Fruit fly (Drosophila melanogaster) whole organism, embryonic: ENCODE data around the gene Cyp12a4.
A peak's percentile ranks its signal among the peaks of the same experiment; 100 is the strongest.

Experiments used
- CG11723 ChIP-seq: fragments of 200-800 bp; sonication (Bioruptor generic); optimal IDR thresholded peaks from 2 replicates; lab custom pipeline; 2017; ENCODE audit warnings: missing biosample characterization, mild to moderate bottlenecking, missing genetic modification characterization
- CG12071 ChIP-seq: fragments of 200-800 bp; sonication (Bioruptor generic); optimal IDR thresholded peaks from 3 replicates; lab custom pipeline; 2018; ENCODE audit warnings: missing biosample characterization, mild to moderate bottlenecking, missing genetic modification characterization
- CG16863 ChIP-seq: fragments of 200-800 bp; sonication (Bioruptor generic); optimal IDR thresholded peaks from 3 replicates; lab custom pipeline; 2016; ENCODE audit warnings: missing biosample characterization, missing genetic modification characterization
- CG17385 ChIP-seq: fragments of 200-800 bp; sonication (Bioruptor generic); optimal IDR thresholded peaks from 3 replicates; lab custom pipeline; 2018; ENCODE audit warnings: missing biosample characterization, mild to moderate bottlenecking, missing genetic modification characterization
- CG18011 ChIP-seq: fragments of 200-800 bp; sonication (Bioruptor generic); optimal IDR thresholded peaks from 2 replicates; lab custom pipeline; 2017; ENCODE audit warnings: missing biosample characterization, missing genetic modification characterization, mild to moderate bottlenecking, moderate library complexity, missing genotype
- CG18262 ChIP-seq: fragments of 200-800 bp; optimal IDR thresholded peaks from 3 replicates; lab custom pipeline; 2019; ENCODE audit warnings: missing biosample characterization, mild to moderate bottlenecking, missing genetic modification characterization, moderate library complexity
- CG30020 ChIP-seq: fragments of 200-800 bp; optimal IDR thresholded peaks from 2 replicates; lab custom pipeline; 2019; ENCODE audit warnings: missing biosample characterization, mild to moderate bottlenecking, missing genetic modification characterization, moderate library complexity
- CG31388 ChIP-seq: fragments of 200-800 bp; sonication (Bioruptor generic); optimal IDR thresholded peaks from 2 replicates; lab custom pipeline; 2016; ENCODE audit warnings: missing biosample characterization, missing genetic modification characterization
- CG3163 ChIP-seq: fragments of 200-800 bp; sonication (Bioruptor generic); optimal IDR thresholded peaks from 3 replicates; lab custom pipeline; 2016; ENCODE audit warnings: missing biosample characterization, missing genetic modification characterization
- CG42726 ChIP-seq: fragments of 200-800 bp; sonication (Bioruptor generic); IDR thresholded peaks from 2 replicates; pipeline ENCODE4 v1.3.6; 2022; ENCODE audit warnings: missing biosample characterization, missing genetic modification characterization; ENCODE audit not compliant: partially characterized antibody
- CG5180 ChIP-seq: fragments of 200-800 bp; sonication (Bioruptor generic); optimal IDR thresholded peaks from 3 replicates; lab custom pipeline; 2017; ENCODE audit warnings: missing biosample characterization, missing genetic modification characterization, mild to moderate bottlenecking, moderate library complexity, missing genetic modification reagents
- CG7786 ChIP-seq: fragments of 200-800 bp; sonication (Bioruptor generic); optimal IDR thresholded peaks from 2 replicates; lab custom pipeline; 2016; ENCODE audit warnings: missing biosample characterization, missing genetic modification characterization
- CG8290 ChIP-seq, 3 experiments: fragments of 200-800 bp; sonication (Bioruptor generic); optimal IDR thresholded peaks; 2 replicates each; lab custom pipeline; 2016 to 2019; ENCODE audit warnings: missing biosample characterization in 3 of 3, missing genetic modification characterization in 3 of 3, mild to moderate bottlenecking in 2 of 3, moderate library complexity in 1 of 3
- CG8765 ChIP-seq: fragments of 200-800 bp; sonication (Bioruptor generic); IDR thresholded peaks from 2 replicates; pipeline ENCODE4 v1.3.6; 2022; ENCODE audit warnings: missing biosample characterization, missing genetic modification characterization
- CHES-1-like ChIP-seq: fragments of 200-800 bp; sonication (Bioruptor generic); optimal IDR thresholded peaks from 2 replicates; lab custom pipeline; 2016; ENCODE audit warnings: missing biosample characterization, missing genetic modification characterization
- Chrac-16 ChIP-seq: fragments of 200-800 bp; sonication (Bioruptor generic); optimal IDR thresholded peaks from 3 replicates; lab custom pipeline; 2016; ENCODE audit warnings: missing biosample characterization, missing genetic modification characterization
- GATAe ChIP-seq: fragments of 200-800 bp; sonication (Bioruptor generic); conservative IDR thresholded peaks from 2 replicates; pipeline ENCODE4 v1.3.6; 2022; ENCODE audit warnings: missing biosample characterization, missing genetic modification characterization
- Lpt ChIP-seq: fragments of >200 bp; optimal IDR thresholded peaks from 2 replicates; lab custom pipeline; 2018; ENCODE audit warnings: missing biosample characterization, missing genetic modification characterization
- Rfx ChIP-seq: fragments of 200-800 bp; sonication (Bioruptor generic); IDR thresholded peaks from 2 replicates; pipeline ENCODE4 v1.3.6; 2022; ENCODE audit warnings: missing biosample characterization, missing genetic modification characterization
- Scr ChIP-seq: fragments of 200-800 bp; sonication (Bioruptor generic); IDR thresholded peaks from 2 replicates; pipeline ENCODE4 v1.3.6; 2022; ENCODE audit warnings: missing biosample characterization, missing genetic modification characterization; ENCODE audit not compliant: partially characterized antibody
- Sox100B ChIP-seq: fragments of 200-800 bp; sonication (Bioruptor generic); optimal IDR thresholded peaks from 3 replicates; lab custom pipeline; 2018; ENCODE audit warnings: missing biosample characterization, mild to moderate bottlenecking, missing genetic modification characterization
- Sry-β ChIP-seq: fragments of 200-800 bp; sonication (Bioruptor generic); optimal IDR thresholded peaks from 2 replicates; lab custom pipeline; 2018; ENCODE audit warnings: missing biosample characterization, mild to moderate bottlenecking, missing genetic modification characterization, moderate library complexity
- Ssrp ChIP-seq: fragments of 200-800 bp; sonication (Bioruptor generic); optimal IDR thresholded peaks from 2 replicates; lab custom pipeline; 2018; ENCODE audit warnings: missing biosample characterization, mild to moderate bottlenecking, missing genetic modification characterization, moderate library complexity
- al ChIP-seq: fragments of 200-800 bp; sonication (Bioruptor generic); IDR thresholded peaks from 2 replicates; pipeline ENCODE4 v1.3.6; 2022; ENCODE audit warnings: missing biosample characterization, missing genetic modification characterization
- bbx ChIP-seq: fragments of 200-800 bp; sonication (Bioruptor generic); IDR thresholded peaks from 2 replicates; pipeline ENCODE4 v1.3.6; 2022; ENCODE audit warnings: missing biosample characterization, missing genetic modification characterization; ENCODE audit not compliant: partially characterized antibody
- bowl ChIP-seq: fragments of 200-800 bp; sonication (Bioruptor generic); IDR thresholded peaks from 2 replicates; pipeline ENCODE4 v1.3.6; 2022; ENCODE audit warnings: missing biosample characterization, missing genetic modification characterization
- chm ChIP-seq: fragments of 200-800 bp; sonication (Bioruptor generic); IDR thresholded peaks from 2 replicates; pipeline ENCODE4 v1.3.6; 2022; ENCODE audit warnings: missing biosample characterization, missing genetic modification characterization
- corto ChIP-seq: fragments of 200-800 bp; sonication (Bioruptor generic); optimal IDR thresholded peaks from 2 replicates; lab custom pipeline; 2016; ENCODE audit warnings: missing biosample characterization, mild to moderate bottlenecking, missing genetic modification characterization, moderate library complexity
- crp ChIP-seq, 2 experiments: fragments of 200-800 bp; sonication (Bioruptor generic); optimal IDR thresholded peaks; 2 replicates in 1 of 2; 3 replicates in 1 of 2; lab custom pipeline; 2017; ENCODE audit warnings: missing biosample characterization in 2 of 2, missing genetic modification characterization in 2 of 2, mild to moderate bottlenecking in 1 of 2, moderate library complexity in 1 of 2
- da ChIP-seq: fragments of 200-800 bp; sonication (Bioruptor generic); optimal IDR thresholded peaks from 2 replicates; lab custom pipeline; 2016; ENCODE audit warnings: missing biosample characterization, missing genetic modification characterization
- fd64A ChIP-seq: fragments of 200-800 bp; sonication (Bioruptor generic); optimal IDR thresholded peaks from 3 replicates; lab custom pipeline; 2018; ENCODE audit warnings: missing biosample characterization, mild to moderate bottlenecking, missing genetic modification characterization
- fru ChIP-seq: fragments of >200 bp; optimal IDR thresholded peaks from 2 replicates; lab custom pipeline; 2017
- ftz-f1 ChIP-seq: fragments of 200-800 bp; sonication (Bioruptor generic); optimal IDR thresholded peaks from 2 replicates; lab custom pipeline; 2016; ENCODE audit warnings: missing biosample characterization, missing genetic modification characterization
- fu2 ChIP-seq: fragments of 200-800 bp; sonication (Bioruptor generic); optimal IDR thresholded peaks from 2 replicates; lab custom pipeline; 2016; ENCODE audit warnings: missing biosample characterization, missing genetic modification characterization
- gcm ChIP-seq: fragments of 200-800 bp; sonication (Bioruptor generic); optimal IDR thresholded peaks from 2 replicates; lab custom pipeline; 2019; ENCODE audit warnings: missing biosample characterization, mild to moderate bottlenecking, missing genetic modification characterization, moderate library complexity
- grau ChIP-seq: fragments of 200-800 bp; optimal IDR thresholded peaks from 3 replicates; lab custom pipeline; 2019; ENCODE audit warnings: missing biosample characterization, mild to moderate bottlenecking, missing genetic modification characterization, moderate library complexity
- hbn ChIP-seq: fragments of 200-800 bp; sonication (Bioruptor generic); IDR thresholded peaks from 2 replicates; pipeline ENCODE4 v1.3.6; 2022; ENCODE audit warnings: missing biosample characterization, missing genetic modification characterization; ENCODE audit not compliant: partially characterized antibody
- her ChIP-seq: fragments of 200-800 bp; sonication (Bioruptor generic); optimal IDR thresholded peaks from 2 replicates; lab custom pipeline; 2016; ENCODE audit warnings: missing biosample characterization, missing genetic modification characterization
- jing ChIP-seq: fragments of 200-800 bp; sonication (Bioruptor generic); optimal IDR thresholded peaks from 2 replicates; lab custom pipeline; 2018; ENCODE audit warnings: missing biosample characterization, mild to moderate bottlenecking, missing genetic modification characterization
- jumu ChIP-seq: fragments of 200-800 bp; sonication (Bioruptor generic); optimal IDR thresholded peaks from 3 replicates; lab custom pipeline; 2016; ENCODE audit warnings: missing biosample characterization, missing genetic modification characterization
- ken ChIP-seq: fragments of 200-800 bp; sonication (Bioruptor generic); IDR thresholded peaks from 3 replicates; pipeline ENCODE4 v1.3.6; 2022; ENCODE audit warnings: missing biosample characterization, missing genetic modification characterization
- lola ChIP-seq, 3 experiments: fragments of >200 bp in 2 of 3; fragments of 200-800 bp in 1 of 3; sonication (Bioruptor generic) in 1 of 3; optimal IDR thresholded peaks; 2 replicates each; lab custom pipeline; 2017 to 2019; ENCODE audit warnings: missing biosample characterization in 3 of 3, missing genetic modification characterization in 3 of 3, mild to moderate bottlenecking in 1 of 3, moderate library complexity in 1 of 3
- maf-S ChIP-seq: fragments of 200-800 bp; sonication (Bioruptor generic); optimal IDR thresholded peaks from 2 replicates; lab custom pipeline; 2016; ENCODE audit warnings: missing biosample characterization, missing genetic modification characterization
- peb ChIP-seq: fragments of 200-800 bp; sonication (Bioruptor generic); IDR thresholded peaks from 2 replicates; pipeline ENCODE4 v1.3.6; 2022; ENCODE audit warnings: missing biosample characterization, missing genetic modification characterization
- pnt ChIP-seq: fragments of 200-800 bp; sonication (Bioruptor generic); optimal IDR thresholded peaks from 3 replicates; lab custom pipeline; 2016; ENCODE audit warnings: missing biosample characterization, missing genetic modification characterization
- row ChIP-seq: fragments of 200-800 bp; sonication (Bioruptor generic); IDR thresholded peaks from 3 replicates; pipeline ENCODE4 v1.3.6; 2022; ENCODE audit warnings: missing biosample characterization, missing genetic modification characterization
- sens ChIP-seq: fragments of 200-800 bp; sonication (Bioruptor generic); peaks from one replicate; lab custom pipeline; 2016; ENCODE audit warnings: missing biosample characterization, missing genetic modification characterization
- sob ChIP-seq: fragments of 200-800 bp; sonication (Bioruptor generic); IDR thresholded peaks from 2 replicates; pipeline ENCODE4 v1.3.6; 2022; ENCODE audit warnings: missing biosample characterization, missing genetic modification characterization
- sqz ChIP-seq: fragments of 200-800 bp; sonication (Bioruptor generic); optimal IDR thresholded peaks from 3 replicates; lab custom pipeline; 2018; ENCODE audit warnings: missing biosample characterization, mild to moderate bottlenecking, missing genetic modification characterization
- yki ChIP-seq: fragments of >200 bp; optimal IDR thresholded peaks from 3 replicates; lab custom pipeline; 2018

Cyp12a4 gene

DNA sequence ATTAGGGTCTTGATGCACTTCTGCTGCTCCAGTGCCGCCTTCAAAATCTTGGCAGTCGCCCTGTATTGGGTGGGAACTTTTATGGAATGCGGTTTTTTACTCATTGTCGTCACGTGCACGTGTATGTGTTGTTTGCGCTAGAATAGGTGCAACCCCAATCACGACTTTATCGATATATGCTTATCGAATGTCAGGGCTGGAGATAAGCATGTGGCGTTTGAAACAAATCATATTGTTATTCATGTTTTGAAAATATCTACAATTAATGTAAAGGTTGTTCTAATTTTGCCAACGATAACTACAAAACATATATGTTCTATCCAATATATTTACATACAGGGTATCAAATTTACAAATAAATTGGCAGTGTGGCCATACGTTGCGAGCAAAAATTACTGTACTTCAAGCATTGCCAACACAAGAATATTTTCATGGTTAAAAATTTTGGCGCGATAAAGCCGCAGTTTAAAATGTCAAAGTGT lies 27.2 kb downstream of the Cyp12a4 start, which contains the start of the genes CG42359 and Nsun5 (continued):
- peak; percentile 86 for TF ChIP-seq grau (tag; lab: Kevin White, UChicago)
- peak; percentile 82 for TF ChIP-seq Ssrp (tag; lab: Kevin White, UChicago)
- TF ChIP-seq CG5180, result no peak
- TF ChIP-seq gcm (GFP tag; lab: Kevin White, UChicago), result peak; percentile 71
- peak; percentile 64 for TF ChIP-seq Sox100B (GFP tag; lab: Kevin White, UChicago)
- TF ChIP-seq CG17385 (GFP tag; lab: Kevin White, UChicago), result peak; percentile 74
- no peak for TF ChIP-seq bowl (GFP tag; lab: Robert Waterston, UW)
- TF ChIP-seq jumu (GFP tag; lab: Kevin White, UChicago), result peak; percentile 92
- peak; percentile 26 for TF ChIP-seq corto
- TF ChIP-seq ken (GFP tag; lab: Robert Waterston, UW), result peak; percentile 89
- peak; percentile 94 for TF ChIP-seq CG8290 (GFP tag; optimal IDR thresholded peaks at IDR 0.05; lab: Kevin White, UChicago)
- peak; percentile 80 to 96 for TF ChIP-seq CG8290 (tag; optimal IDR thresholded peaks at IDR 0.05; lab: Kevin White, UChicago)
- peak; percentile 10 for TF ChIP-seq fd64A
- TF ChIP-seq her (GFP tag; lab: Kevin White, UChicago), result peak; percentile 89
- peak; percentile 96 for TF ChIP-seq hbn (GFP tag; lab: Robert Waterston, UW)
- peak; percentile 75 for TF ChIP-seq jing (GFP tag; lab: Kevin White, UChicago)
- peak; percentile 88 for TF ChIP-seq bbx (GFP tag; lab: Robert Waterston, UW)
- TF ChIP-seq fru (lab: Kevin White, UChicago), result no peak
- peak; percentile 93 for TF ChIP-seq sqz (GFP tag; lab: Kevin White, UChicago)
- peak; percentile 98 for TF ChIP-seq ftz-f1
- peak; percentile 77 for TF ChIP-seq CG3163 (GFP tag; lab: Kevin White, UChicago)
- peak; percentile 87 for TF ChIP-seq al (GFP tag; lab: Robert Waterston, UW)
- peak; percentile 82 for TF ChIP-seq CG30020 (tag; lab: Kevin White, UChicago)
- peak; percentile 86 for TF ChIP-seq CG18262 (tag; lab: Kevin White, UChicago)
- TF ChIP-seq CG18011 (GFP tag; lab: Kevin White, UChicago), result peak; percentile 81
- peak; percentile 92 for TF ChIP-seq Chrac-16 (GFP tag; lab: Kevin White, UChicago)
- TF ChIP-seq CG42726 (GFP tag; lab: Robert Waterston, UW), result peak; percentile 76
- TF ChIP-seq chm (GFP tag; lab: Robert Waterston, UW), result peak; percentile 90
- peak; percentile 96 for TF ChIP-seq row
- peak; percentile 89 for TF ChIP-seq CG7786 (GFP tag; lab: Kevin White, UChicago)
- TF ChIP-seq CG31388 (GFP tag; lab: Kevin White, UChicago), result peak; percentile 63
- peak; percentile 81 for TF ChIP-seq CG8765 (GFP tag; lab: Robert Waterston, UW)
- no peak for TF ChIP-seq Lpt (GFP tag; lab: Kevin White, UChicago)
- peak; percentile 94 for TF ChIP-seq CHES-1-like (GFP tag; lab: Kevin White, UChicago)
- peak; percentile 90 for TF ChIP-seq fu2
- peak; percentile 91 for TF ChIP-seq pnt (GFP tag; lab: Kevin White, UChicago)
- TF ChIP-seq da, result peak; percentile 81
- peak; percentile 71; the same call in 1 of the 2 replicates for TF ChIP-seq peb
- TF ChIP-seq CG16863 (GFP tag; lab: Kevin White, UChicago), result peak; percentile 86
- TF ChIP-seq sob (GFP tag; lab: Robert Waterston, UW), result peak; percentile 94
- no peak for TF ChIP-seq yki (lab: Kevin White, UChicago)
- TF ChIP-seq CG11723 (GFP tag; lab: Kevin White, UChicago), result peak; percentile 64
- peak; percentile 35; the same call in 1 of the 2 replicates for TF ChIP-seq GATAe (GFP tag; lab: Robert Waterston, UW)
- TF ChIP-seq maf-S, result peak; percentile 80
- TF ChIP-seq Sry-β, result peak; percentile 35
- peak; percentile 85 for TF ChIP-seq CG12071 (GFP tag; lab: Kevin White, UChicago)
- peak in 1 of 3 experiments; percentile 83 for TF ChIP-seq lola (GFP tag; optimal IDR thresholded peaks at IDR 0.05; lab: Kevin White, UChicago)
- TF ChIP-seq sens (GFP tag; lab: Kevin White, UChicago), result peak; percentile 98
- peak; percentile 92 for TF ChIP-seq Scr (GFP tag; lab: Robert Waterston, UW)
- peak; percentile 92 for TF ChIP-seq Rfx
- TF ChIP-seq crp (GFP tag; optimal IDR thresholded peaks at IDR 0.05; lab: Kevin White, UChicago), result peak in 1 of 2 experiments; percentile 59
